Worm (Caenorhabditis elegans) whole organism, L3 larva: ENCODE results near the gene Y39A1C.1.

ENCODE experiments used
- R02D3.7 ChIP-seq: fragments of 150-350 bp; optimal IDR thresholded peaks from 2 replicates; lab custom pipeline; 2014; ENCODE audit warnings: missing biosample characterization, missing genetic modification characterization
- ZK546.5 ChIP-seq: sonication (generic microtip); optimal IDR thresholded peaks from 2 replicates; lab custom pipeline; 2017; ENCODE audit warnings: missing biosample characterization, missing genetic modification characterization
- aly-2 ChIP-seq: fragments of 150-350 bp; optimal IDR thresholded peaks from 2 replicates; lab custom pipeline; 2014; ENCODE audit warnings: missing biosample characterization, missing genetic modification characterization
- ama-1 ChIP-seq: fragments of 150-350 bp; optimal IDR thresholded peaks from 2 replicates; lab custom pipeline; 2018
- ceh-28 ChIP-seq: fragments of 150-350 bp; optimal IDR thresholded peaks from 2 replicates; lab custom pipeline; 2014; ENCODE audit warnings: missing biosample characterization, missing genetic modification reagents, missing genetic modification characterization
- ceh-82 ChIP-seq: fragments of 150-350 bp; optimal IDR thresholded peaks from 2 replicates; lab custom pipeline; 2014; ENCODE audit warnings: missing biosample characterization, missing genetic modification characterization
- ceh-9 ChIP-seq: sonication (generic microtip); optimal IDR thresholded peaks from 2 replicates; lab custom pipeline; 2018; ENCODE audit warnings: missing biosample characterization, missing genetic modification characterization
- daf-12 ChIP-seq: fragments of 150-350 bp; optimal IDR thresholded peaks from 2 replicates; lab custom pipeline; 2014; ENCODE audit warnings: missing biosample characterization, missing genetic modification reagents, missing genetic modification characterization
- egl-27 ChIP-seq: sonication (generic microtip); optimal IDR thresholded peaks from 4 replicates; lab custom pipeline; 2017; ENCODE audit warnings: missing biosample characterization, missing genetic modification reagents, missing genetic modification characterization
- egl-5 ChIP-seq: fragments of 150-350 bp; optimal IDR thresholded peaks from 2 replicates; lab custom pipeline; 2017; ENCODE audit warnings: missing biosample characterization, missing genetic modification reagents, missing genetic modification characterization, inconsistent platforms
- elt-2 ChIP-seq: sonication (generic microtip); optimal IDR thresholded peaks from 2 replicates; lab custom pipeline; 2016; ENCODE audit warnings: missing genetic modification reagents, mild to moderate bottlenecking, missing genetic modification characterization, missing compliant biosample characterization
- elt-3 ChIP-seq, 3 experiments: fragments of 150-350 bp in 1 of 3; sonication (generic microtip) in 2 of 3; optimal IDR thresholded peaks; 2 replicates in 2 of 3; 4 replicates in 1 of 3; lab custom pipeline; 2014 to 2017; ENCODE audit warnings: missing biosample characterization in 3 of 3, missing genetic modification characterization in 3 of 3
- eor-1 ChIP-seq, 2 experiments: fragments of 150-350 bp; optimal IDR thresholded peaks; 2 replicates each; lab custom pipeline; 2014 to 2018; ENCODE audit warnings: missing biosample characterization in 2 of 2, missing genetic modification characterization in 2 of 2
- fkh-10 ChIP-seq: sonication (generic microtip); optimal IDR thresholded peaks from 2 replicates; lab custom pipeline; 2017; ENCODE audit warnings: missing biosample characterization, missing genetic modification reagents, missing genetic modification characterization
- fkh-2 ChIP-seq: fragments of 150-350 bp; optimal IDR thresholded peaks from 2 replicates; lab custom pipeline; 2014; ENCODE audit warnings: missing biosample characterization, missing genetic modification reagents, missing genetic modification characterization
- fos-1 ChIP-seq: fragments of 150-350 bp; optimal IDR thresholded peaks from 2 replicates; lab custom pipeline; 2014; ENCODE audit warnings: missing biosample characterization, missing genetic modification characterization
- hmg-11 ChIP-seq: sonication (generic microtip); optimal IDR thresholded peaks from 2 replicates; lab custom pipeline; 2016; ENCODE audit warnings: missing genetic modification characterization, missing compliant biosample characterization
- jun-1 ChIP-seq: fragments of 150-350 bp; optimal IDR thresholded peaks from 2 replicates; lab custom pipeline; 2014; ENCODE audit warnings: missing biosample characterization, missing genetic modification reagents, missing genetic modification characterization
- lin-15B ChIP-seq: fragments of 150-350 bp; optimal IDR thresholded peaks from 2 replicates; lab custom pipeline; 2014; ENCODE audit warnings: missing biosample characterization, missing genetic modification characterization
- lin-39 ChIP-seq: fragments of 150-350 bp; optimal IDR thresholded peaks from 2 replicates; lab custom pipeline; 2018; ENCODE audit warnings: missing biosample characterization, missing genetic modification reagents, missing genetic modification characterization
- lsy-12 ChIP-seq: sonication (generic microtip); optimal IDR thresholded peaks from 2 replicates; lab custom pipeline; 2016; ENCODE audit warnings: mild to moderate bottlenecking, missing genetic modification characterization, missing compliant biosample characterization
- mdl-1 ChIP-seq: fragments of 150-350 bp; optimal IDR thresholded peaks from 2 replicates; lab custom pipeline; 2014; ENCODE audit warnings: missing biosample characterization, missing genetic modification characterization
- mml-1 ChIP-seq: fragments of 150-350 bp; sonication (generic microtip); optimal IDR thresholded peaks from 3 replicates; lab custom pipeline; 2014; ENCODE audit warnings: missing biosample characterization, missing genetic modification characterization
- nfya-1 ChIP-seq: sonication (generic microtip); optimal IDR thresholded peaks from 2 replicates; lab custom pipeline; 2017; ENCODE audit warnings: missing genetic modification characterization, mild to moderate bottlenecking, missing compliant biosample characterization, antibody characterized with exemption, moderate library complexity; ENCODE audit not compliant: insufficient read depth
- nhr-11 ChIP-seq: fragments of 150-350 bp; optimal IDR thresholded peaks from 2 replicates; lab custom pipeline; 2014; ENCODE audit warnings: missing biosample characterization, missing genetic modification characterization
- nhr-12 ChIP-seq: fragments of 150-350 bp; optimal IDR thresholded peaks from 2 replicates; lab custom pipeline; 2014; ENCODE audit warnings: missing biosample characterization, missing genetic modification characterization
- nhr-23 ChIP-seq: fragments of 150-350 bp; optimal IDR thresholded peaks from 2 replicates; lab custom pipeline; 2014; ENCODE audit warnings: missing biosample characterization, missing genetic modification reagents, missing genetic modification characterization
- nhr-237 ChIP-seq: fragments of 150-350 bp; optimal IDR thresholded peaks from 2 replicates; lab custom pipeline; 2014; ENCODE audit warnings: missing biosample characterization, missing genetic modification characterization
- nhr-25 ChIP-seq: sonication (generic microtip); optimal IDR thresholded peaks from 2 replicates; lab custom pipeline; 2017; ENCODE audit warnings: missing biosample characterization, missing genetic modification characterization
- nhr-28 ChIP-seq: fragments of 150-350 bp; optimal IDR thresholded peaks from 2 replicates; lab custom pipeline; 2014; ENCODE audit warnings: missing biosample characterization, missing genetic modification characterization
- nhr-43 ChIP-seq: sonication (generic microtip); optimal IDR thresholded peaks from 2 replicates; lab custom pipeline; 2016; ENCODE audit warnings: mild to moderate bottlenecking, missing genetic modification characterization, missing compliant biosample characterization; ENCODE audit not compliant: poor library complexity, severe bottlenecking
- nhr-67 ChIP-seq: fragments of 150-350 bp; optimal IDR thresholded peaks from 2 replicates; lab custom pipeline; 2014; ENCODE audit warnings: missing biosample characterization, missing genetic modification characterization
- nhr-76 ChIP-seq: fragments of 150-350 bp; sonication (generic microtip); optimal IDR thresholded peaks from 5 replicates; lab custom pipeline; 2014; ENCODE audit warnings: missing biosample characterization, missing genetic modification characterization
- nhr-77 ChIP-seq: fragments of 150-350 bp; optimal IDR thresholded peaks from 2 replicates; lab custom pipeline; 2014; ENCODE audit warnings: missing biosample characterization, missing genetic modification characterization
- pha-4 ChIP-seq: fragments of 150-350 bp; optimal IDR thresholded peaks from 2 replicates; lab custom pipeline; 2014; ENCODE audit warnings: missing biosample characterization, missing genetic modification reagents, missing genetic modification characterization
- pqm-1 ChIP-seq: fragments of 150-350 bp; optimal IDR thresholded peaks from 2 replicates; lab custom pipeline; 2017; ENCODE audit warnings: missing biosample characterization, missing genetic modification characterization, inconsistent platforms
- sea-2 ChIP-seq: fragments of 150-350 bp; sonication (generic microtip); optimal IDR thresholded peaks from 4 replicates; lab custom pipeline; 2014; ENCODE audit warnings: missing biosample characterization, missing genetic modification reagents, missing genetic modification characterization
- skn-1 ChIP-seq: fragments of 150-350 bp; optimal IDR thresholded peaks from 2 replicates; lab custom pipeline; 2014; ENCODE audit warnings: missing biosample characterization, missing genetic modification characterization
- snpc-4 ChIP-seq: fragments of 150-350 bp; optimal IDR thresholded peaks from 2 replicates; lab custom pipeline; 2014; ENCODE audit warnings: missing biosample characterization, missing genetic modification characterization
- tbx-2 ChIP-seq: sonication (generic microtip); optimal IDR thresholded peaks from 2 replicates; lab custom pipeline; 2016; ENCODE audit warnings: mild to moderate bottlenecking, missing genetic modification characterization, missing compliant biosample characterization
- unc-39 ChIP-seq: sonication (generic microtip); optimal IDR thresholded peaks from 4 replicates; lab custom pipeline; 2017; ENCODE audit warnings: missing biosample characterization, missing genetic modification characterization
- unc-62 ChIP-seq: fragments of 150-350 bp; sonication (generic microtip); optimal IDR thresholded peaks from 4 replicates; lab custom pipeline; 2014; ENCODE audit warnings: missing biosample characterization, missing genetic modification reagents, missing genetic modification characterization
- zag-1 ChIP-seq: fragments of 150-350 bp; optimal IDR thresholded peaks from 2 replicates; lab custom pipeline; 2014; ENCODE audit warnings: missing biosample characterization, missing genetic modification characterization
- ztf-11 ChIP-seq: fragments of 150-350 bp; optimal IDR thresholded peaks from 2 replicates; lab custom pipeline; 2014; ENCODE audit warnings: missing biosample characterization, missing genetic modification characterization
- ztf-4 ChIP-seq: fragments of 150-350 bp; optimal IDR thresholded peaks from 2 replicates; lab custom pipeline; 2014; ENCODE audit warnings: missing biosample characterization, missing genetic modification characterization

Y39A1C.1 gene

DNA sequence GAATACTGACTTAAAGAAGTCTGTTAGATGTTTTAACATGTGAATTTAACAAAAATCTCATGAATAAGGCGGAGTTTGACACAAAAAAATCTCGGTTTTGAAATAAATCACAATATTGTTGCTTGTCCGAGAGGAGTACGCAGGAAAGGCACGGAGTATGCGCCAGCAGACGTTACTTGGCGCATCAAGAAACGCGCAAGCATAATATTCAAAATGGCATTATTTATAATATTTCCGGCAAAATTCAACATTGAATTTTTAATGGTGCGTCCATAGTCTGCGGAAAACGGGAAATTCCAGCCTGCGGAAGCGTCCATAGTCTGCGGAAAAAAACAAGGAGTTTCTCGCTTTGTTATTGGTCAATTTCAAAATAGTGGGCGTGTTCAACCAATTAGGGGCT is 10.4 kb upstream of the Y39A1C.1 start, which contains the start of gene pde-12 (continued):
- no peak for TF ChIP-seq nhr-28 (tag; lab: Kevin White, UChicago)
- TF ChIP-seq elt-3 (tag; optimal IDR thresholded peaks at IDR 0.05; lab: Kevin White, UChicago), result no peak
- TF ChIP-seq nhr-237 (tag; lab: Kevin White, UChicago), result no peak
- TF ChIP-seq nhr-67 (tag; lab: Kevin White, UChicago), result no peak
- TF ChIP-seq ZK546.5 (tag; lab: Kevin White, UChicago), result no peak
- TF ChIP-seq lin-15B (tag; lab: Kevin White, UChicago), result peak; percentile 89
- TF ChIP-seq aly-2, result no peak
- no peak for TF ChIP-seq mdl-1 (tag; lab: Kevin White, UChicago)
- peak; percentile 76 for TF ChIP-seq nhr-43 (tag; lab: Kevin White, UChicago)
- TF ChIP-seq unc-39 (tag; lab: Kevin White, UChicago), result no peak
- no peak for TF ChIP-seq fkh-10 (GFP tag; lab: Kevin White, UChicago)
- no peak for TF ChIP-seq sea-2 (GFP tag; lab: Kevin White, UChicago)

ce11 chrIII:10848858-10849257 is 6.4 kb upstream of the Y39A1C.1 start, which contains the start of the genes fbxb-85 and hex-3:
Gene fbxb-85, minus strand, starts transcription at chrIII:10848963.
Gene hex-3, plus strand, starts transcription at chrIII:10849222.
- peak; percentile 89 for TF ChIP-seq ceh-28
- peak; percentile 95 for TF ChIP-seq lin-15B (tag; lab: Kevin White, UChicago)
- TF ChIP-seq nhr-77 (tag; lab: Kevin White, UChicago), result peak; percentile 74
- TF ChIP-seq nhr-28 (tag; lab: Kevin White, UChicago), result peak; percentile 60
- TF ChIP-seq pha-4 (tag; lab: Kevin White, UChicago), result peak; percentile 94
- no peak for TF ChIP-seq nhr-237 (tag; lab: Kevin White, UChicago)
- peak; percentile 87 for TF ChIP-seq lin-39 (tag; lab: Kevin White, UChicago)
- TF ChIP-seq nhr-23 (tag; lab: Kevin White, UChicago), result peak; percentile 96
- no peak for TF ChIP-seq eor-1 (tag; optimal IDR thresholded peaks at IDR 0.05; lab: Kevin White, UChicago)
- peak; percentile 85 for TF ChIP-seq egl-5 (tag; lab: Kevin White, UChicago)
- no peak for TF ChIP-seq ceh-9 (tag; lab: Kevin White, UChicago)
- TF ChIP-seq nhr-12 (tag; lab: Kevin White, UChicago), result no peak
- peak; percentile 89 for TF ChIP-seq tbx-2 (tag; lab: Kevin White, UChicago)
- peak; percentile 33 for TF ChIP-seq daf-12
- TF ChIP-seq nhr-25 (tag; lab: Kevin White, UChicago), result peak; percentile 88
- TF ChIP-seq hmg-11 (tag; lab: Kevin White, UChicago), result peak; percentile 87
- TF ChIP-seq jun-1 (tag; lab: Kevin White, UChicago), result peak; percentile 70
- peak; percentile 29 for TF ChIP-seq ztf-4 (tag; lab: Kevin White, UChicago)
- TF ChIP-seq egl-27 (tag; lab: Kevin White, UChicago), result peak; percentile 44
- peak; percentile 64 for TF ChIP-seq nhr-11 (tag; lab: Kevin White, UChicago)
- TF ChIP-seq fkh-2 (tag; lab: Kevin White, UChicago), result no peak
- peak; percentile 4 for TF ChIP-seq aly-2
- no peak for TF ChIP-seq mml-1 (tag; lab: Kevin White, UChicago)
- peak; percentile 28 for TF ChIP-seq unc-62 (GFP tag; lab: Kevin White, UChicago)
- peak; percentile 58 for TF ChIP-seq pqm-1 (tag; lab: Kevin White, UChicago)
- TF ChIP-seq nhr-43 (tag; lab: Kevin White, UChicago), result peak; percentile 96
- peak; percentile 84 for TF ChIP-seq R02D3.7
- TF ChIP-seq zag-1 (tag; lab: Kevin White, UChicago), result peak; percentile 20
- no peak for TF ChIP-seq unc-39 (tag; lab: Kevin White, UChicago)
- TF ChIP-seq fos-1 (tag; lab: Kevin White, UChicago), result no peak
- TF ChIP-seq sea-2 (GFP tag; lab: Kevin White, UChicago), result no peak
- peak; percentile 86 for TF ChIP-seq fkh-10 (GFP tag; lab: Kevin White, UChicago)
- peak; percentile 69 for TF ChIP-seq elt-2 (tag; lab: Kevin White, UChicago)
- TF ChIP-seq ztf-11 (tag; lab: Kevin White, UChicago), result no peak
- no peak for TF ChIP-seq nhr-67 (tag; lab: Kevin White, UChicago)
- TF ChIP-seq ZK546.5 (tag; lab: Kevin White, UChicago), result peak; percentile 27
- peak; percentile 58 for TF ChIP-seq skn-1 (tag; lab: Kevin White, UChicago)
- peak; percentile 71 for TF ChIP-seq snpc-4 (tag; lab: Kevin White, UChicago)
- peak; percentile 17 for TF ChIP-seq nhr-76 (tag; lab: Kevin White, UChicago)
- peak; percentile 68 for TF ChIP-seq ama-1
- peak; percentile 95 for TF ChIP-seq lsy-12
- TF ChIP-seq ceh-82 (tag; lab: Kevin White, UChicago), result peak; percentile 82
- peak; percentile 97 for TF ChIP-seq nfya-1
- peak; percentile 46 for TF ChIP-seq mdl-1 (tag; lab: Kevin White, UChicago)
